Worm (Caenorhabditis elegans): ENCODE data around the gene math-16.

Gene math-16

ce11 chrII:1889071-1889470, 10.5 kb upstream of the math-16 start, which contains the start of gene math-8:
Gene math-8 (minus strand): TSS chrII:1889171.
- no peak for TF ChIP-seq nhr-77 (tag; optimal IDR thresholded peaks at IDR 0.05)
- TF ChIP-seq efl-1 (optimal IDR thresholded peaks at IDR 0.05) = no peak
- TF ChIP-seq efl-1 (GFP tag; optimal IDR thresholded peaks at IDR 0.05 in 1 of 2) = no peak
- no peak for TF ChIP-seq elt-2 (tag; optimal IDR thresholded peaks at IDR 0.05)
- TF ChIP-seq isw-1 (GFP tag; IDR thresholded peaks at IDR 0.05) = no peak
- TF ChIP-seq mdl-1 (tag; optimal IDR thresholded peaks at IDR 0.05) = no peak
- TF ChIP-seq hpl-2 (GFP tag; optimal IDR thresholded peaks at IDR 0.05) = no peak
- no peak for TF ChIP-seq hlh-17 (GFP tag; optimal IDR thresholded peaks at IDR 0.05; ENCODE audit: borderline replicate concordance)
- TF ChIP-seq blmp-1 (tag; optimal IDR thresholded peaks at IDR 0.05) = no peak
- no peak for TF ChIP-seq nhr-76 (tag; optimal IDR thresholded peaks at IDR 0.05)
- TF ChIP-seq ztf-4 (tag; optimal IDR thresholded peaks at IDR 0.05) = no peak
- TF ChIP-seq snu-23 (GFP tag; optimal IDR thresholded peaks at IDR 0.05) = no peak
- no peak for TF ChIP-seq alr-1 (tag; optimal IDR thresholded peaks at IDR 0.05; ENCODE audit: borderline replicate concordance)
- no peak for TF ChIP-seq unc-130 (tag; optimal IDR thresholded peaks at IDR 0.05)
- no peak for TF ChIP-seq efl-3 (GFP tag; optimal IDR thresholded peaks at IDR 0.05)
- TF ChIP-seq skn-1 (tag; optimal IDR thresholded peaks at IDR 0.05) = no peak
- no peak for TF ChIP-seq grh-1 (GFP tag; IDR thresholded peaks at IDR 0.05)
- TF ChIP-seq aha-1 (tag; optimal IDR thresholded peaks at IDR 0.05) = no peak
- no peak for TF ChIP-seq lsy-2 (tag; optimal IDR thresholded peaks at IDR 0.05)

- no peak for TF ChIP-seq nhr-28 (tag; optimal IDR thresholded peaks at IDR 0.05)
- no peak for TF ChIP-seq fkh-4 (tag; optimal IDR thresholded peaks at IDR 0.05; ENCODE audit: borderline replicate concordance)
- TF ChIP-seq ceh-88 (GFP tag; IDR thresholded peaks at IDR 0.05) = no peak
- no peak for TF ChIP-seq blmp-1 (tag; optimal IDR thresholded peaks at IDR 0.05)
- no peak for TF ChIP-seq jun-1 (tag; optimal IDR thresholded peaks at IDR 0.05)
- no peak for TF ChIP-seq pag-3 (tag; optimal IDR thresholded peaks at IDR 0.05; ENCODE audit: borderline replicate concordance, insufficient read depth)
- TF ChIP-seq efl-3 (GFP tag; optimal IDR thresholded peaks at IDR 0.05) = no peak
- no peak for TF ChIP-seq ztf-11 (tag; optimal IDR thresholded peaks at IDR 0.05)
- TF ChIP-seq elt-2 (tag; optimal IDR thresholded peaks at IDR 0.05) = no peak
- no peak for TF ChIP-seq nhr-19 (GFP tag; conservative IDR thresholded peaks at IDR 0.05)
- no peak for TF ChIP-seq egl-27 (tag; optimal IDR thresholded peaks at IDR 0.05)
- no peak for TF ChIP-seq hlh-4 (tag; optimal IDR thresholded peaks at IDR 0.05)
These were observed 7.8 kb upstream of the math-16 start, which contains the start of gene math-7 for ce11 chrII:1886379-1886778. Gene math-7 (minus strand): TSS chrII:1886479.

ce11 chrII:1884635-1885034, 6.1 kb upstream of the math-16 start, which contains the start of gene math-6:
Gene math-6 (minus strand): TSS chrII:1884735.
- TF ChIP-seq unc-62 (GFP tag; optimal IDR thresholded peaks at IDR 0.05) (no peak), C04F5.9 (tag; optimal IDR thresholded peaks at IDR 0.05) (no peak), elt-2 (tag; optimal IDR thresholded peaks at IDR 0.05) (no peak), nhr-71 (tag; optimal IDR thresholded peaks at IDR 0.05) (no peak), nhr-85 (tag) (no peak), aha-1 (tag; optimal IDR thresholded peaks at IDR 0.05) (no peak), alr-1 (tag; optimal IDR thresholded peaks at IDR 0.05; ENCODE audit: borderline replicate concordance) (no peak), ceh-82 (tag; optimal IDR thresholded peaks at IDR 0.05) (no peak), C16A3.4 (tag; optimal IDR thresholded peaks at IDR 0.05) (no peak), ceh-88 (GFP tag; IDR thresholded peaks at IDR 0.05) (no peak), ceh-63 (GFP tag; optimal IDR thresholded peaks at IDR 0.05) (no peak), Y116A8C.19 (tag; optimal IDR thresholded peaks at IDR 0.05; ENCODE audit: borderline replicate concordance) (no peak), zip-4 (GFP tag; optimal IDR thresholded peaks at IDR 0.05) (no peak), dpl-1 (GFP tag; optimal IDR thresholded peaks at IDR 0.05) (no peak)
